Worm (Caenorhabditis elegans): ENCODE results near the gene basl-1.
A peak's percentile ranks its signal among the peaks of the same experiment; 100 is the strongest.

basl-1 gene

DNA sequence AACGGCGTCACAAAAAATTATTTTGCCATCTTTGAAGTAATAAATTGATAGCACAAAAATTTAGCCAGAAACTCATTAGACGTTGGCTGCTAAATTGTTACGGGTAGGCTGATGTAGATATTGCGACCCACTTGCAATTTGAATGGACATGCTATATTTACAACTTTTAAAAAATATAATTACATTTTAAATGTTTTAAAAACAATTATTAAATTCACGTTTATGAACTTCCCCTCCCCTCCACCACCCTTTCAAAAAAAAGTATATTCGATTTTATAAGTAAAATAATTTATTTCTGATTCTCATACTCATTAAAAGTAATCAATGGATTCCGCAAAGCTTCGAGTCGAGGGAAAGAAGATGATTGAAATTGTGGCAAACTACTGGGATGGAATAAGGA, at the start of gene basl-1:
Gene basl-1, plus strand, starts transcription at position 301 of the 400 bp plus-strand sequence.
- TF ChIP-seq lsy-27 (tag; optimal IDR thresholded peaks at IDR 0.05; ENCODE audit: borderline replicate concordance, insufficient read depth) (no peak), B0261.1 (tag; optimal IDR thresholded peaks at IDR 0.05) (no peak), cebp-2 (GFP tag; IDR thresholded peaks at IDR 0.05) (no peak), zim-3 (tag; optimal IDR thresholded peaks at IDR 0.05) (no peak), ceh-58 (GFP tag; IDR thresholded peaks at IDR 0.05) (no peak), him-1 (tag; optimal IDR thresholded peaks at IDR 0.05) (no peak), F49E8.2 (tag; optimal IDR thresholded peaks at IDR 0.05; ENCODE audit: insufficient read depth) (no peak), ets-4 (GFP tag; optimal IDR thresholded peaks at IDR 0.05) (no peak), nhr-179 (tag; optimal IDR thresholded peaks at IDR 0.05) (no peak), akir-1 (GFP tag; optimal IDR thresholded peaks at IDR 0.05) (no peak), cebp-1 (GFP tag; IDR thresholded peaks at IDR 0.05) (no peak), cebp-1 (tag; optimal IDR thresholded peaks at IDR 0.05) (no peak), madf-6 (GFP tag; IDR thresholded peaks at IDR 0.05) (no peak), B0019.2 (GFP tag; conservative IDR thresholded peaks at IDR 0.05) (no peak)

DNA sequence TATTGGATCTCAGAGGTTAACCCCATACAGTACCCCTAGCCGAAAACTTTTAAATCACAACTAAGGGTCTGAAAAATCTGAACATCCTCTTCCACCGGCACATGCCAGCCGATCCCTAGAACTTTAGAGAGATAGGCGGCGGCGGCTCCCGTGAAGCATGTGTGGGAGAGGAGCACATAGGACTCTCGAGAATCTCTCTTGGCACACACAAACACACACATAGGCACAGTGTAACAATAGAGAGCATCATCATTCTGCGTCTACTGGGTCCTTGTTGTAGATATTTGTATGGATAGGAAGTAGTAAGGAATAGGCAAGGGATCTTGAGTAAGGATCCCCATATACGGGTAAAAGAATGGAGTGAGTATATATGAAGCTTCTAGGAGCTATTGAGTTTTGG, 49.0 kb upstream of the basl-1 start:
- TF ChIP-seq pbrm-1 (GFP tag; IDR thresholded peaks at IDR 0.05): no peak
- peak; percentile 2 for TF ChIP-seq ceh-27 (GFP tag; optimal IDR thresholded peaks at IDR 0.05)

ce11 chrIII:5566496-5566895, 48.3 kb upstream of the basl-1 start:
- TF ChIP-seq F39B2.1 (GFP tag; IDR thresholded peaks at IDR 0.05) (no peak), F33H1.4 (GFP tag; IDR thresholded peaks at IDR 0.05) (no peak), egl-18 (GFP tag; IDR thresholded peaks at IDR 0.05) (no peak), lin-54 (GFP tag; optimal IDR thresholded peaks at IDR 0.05) (no peak), B0336.3 (GFP tag; IDR thresholded peaks at IDR 0.05) (no peak), ceh-100 (GFP tag; IDR thresholded peaks at IDR 0.05) (no peak), F37B4.10 (GFP tag; IDR thresholded peaks at IDR 0.05) (no peak), B0019.2 (GFP tag; conservative IDR thresholded peaks at IDR 0.05) (no peak), egl-44 (GFP tag; IDR thresholded peaks at IDR 0.05) (no peak), Y53G8AR.9 (GFP tag; conservative IDR thresholded peaks at IDR 0.05) (no peak), Y67H2A.10 (GFP tag; conservative IDR thresholded peaks at IDR 0.05) (no peak)

DNA sequence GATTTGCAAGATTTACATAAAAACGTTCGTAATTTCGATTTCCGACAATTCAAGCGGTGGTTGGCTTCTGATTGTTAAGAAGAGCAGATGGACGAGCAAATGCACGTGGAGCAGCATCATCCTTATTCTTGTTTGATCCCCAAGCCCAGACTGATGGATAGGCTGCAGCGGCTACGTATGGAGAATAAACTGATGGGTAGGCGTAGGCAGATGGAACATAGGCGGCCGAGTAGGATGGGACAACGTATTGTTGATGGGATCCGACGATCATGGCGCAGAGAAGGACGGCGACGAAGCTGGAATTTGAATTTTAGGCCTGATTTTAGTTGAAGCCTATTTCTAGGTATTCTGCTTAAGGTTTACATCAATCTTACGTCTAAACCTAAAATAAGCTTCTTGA, 46.5 kb upstream of the basl-1 start:
- TF ChIP-seq fkh-3 (tag; optimal IDR thresholded peaks at IDR 0.05) (no peak), aptf-3 (GFP tag; IDR thresholded peaks at IDR 0.05) (0 out of 2 replicates have a peak, but pooled peaks have one; percentile 12), aptf-2 (GFP tag; conservative IDR thresholded peaks at IDR 0.05) (no peak)

DNA sequence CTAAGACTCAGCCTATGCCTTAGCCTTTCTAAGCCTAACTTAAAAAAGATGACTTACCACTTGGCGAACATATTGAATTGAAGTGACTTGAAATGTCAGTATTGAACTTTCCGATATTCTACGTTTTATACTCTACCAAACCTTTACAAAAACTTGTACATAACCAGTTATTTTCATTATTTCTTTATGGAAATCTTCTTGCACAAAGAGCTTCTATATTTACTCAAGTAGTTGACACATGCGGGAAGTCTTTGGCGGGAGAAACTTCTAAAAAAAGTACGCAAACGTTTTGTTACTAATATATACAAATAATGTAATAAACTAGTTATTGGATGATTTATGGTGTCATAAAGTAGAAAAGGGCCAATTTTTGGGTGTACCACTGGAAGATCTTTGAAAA, 46.1 kb upstream of the basl-1 start, which contains the start of gene nspb-12:
Gene nspb-12, minus strand, starts transcription at position 101 of the 400 bp plus-strand sequence.
- no peak for TF ChIP-seq ceh-100 (GFP tag; IDR thresholded peaks at IDR 0.05)
- no peak for TF ChIP-seq nhr-120 (GFP tag; IDR thresholded peaks at IDR 0.05)
- TF ChIP-seq Y53G8AR.9 (GFP tag; conservative IDR thresholded peaks at IDR 0.05): no peak
- no peak for TF ChIP-seq sptf-2 (GFP tag; optimal IDR thresholded peaks at IDR 0.05)
- no peak for TF ChIP-seq B0336.3 (GFP tag; IDR thresholded peaks at IDR 0.05)
- TF ChIP-seq madf-3 (GFP tag; IDR thresholded peaks at IDR 0.05): no peak
- TF ChIP-seq ceh-58 (GFP tag; IDR thresholded peaks at IDR 0.05): no peak
- TF ChIP-seq B0261.1 (tag; optimal IDR thresholded peaks at IDR 0.05): no peak
- no peak for TF ChIP-seq Y79H2A.3 (GFP tag; conservative IDR thresholded peaks at IDR 0.05)
- no peak for TF ChIP-seq snpc-4 (GFP tag; optimal IDR thresholded peaks at IDR 0.05)
- TF ChIP-seq snpc-4 (tag; optimal IDR thresholded peaks at IDR 0.05): no peak
- no peak for TF ChIP-seq egl-18 (GFP tag; IDR thresholded peaks at IDR 0.05)

All from whole organism, young adult.